Fruit fly (Drosophila melanogaster) whole organism, embryonic: ENCODE data around the gene CG44329.

Experiments
- Antp ChIP-seq: fragments of 200-800 bp; sonication (Bioruptor generic); optimal IDR thresholded peaks from 3 replicates; lab custom pipeline; 2016; ENCODE audit warnings: missing biosample characterization, missing genetic modification characterization
- B-H2 ChIP-seq: fragments of 200-800 bp; sonication (Bioruptor generic); optimal IDR thresholded peaks from 2 replicates; lab custom pipeline; 2018; ENCODE audit warnings: missing biosample characterization, mild to moderate bottlenecking, missing genetic modification characterization
- Blimp-1 ChIP-seq: fragments of 200-800 bp; sonication (Bioruptor generic); optimal IDR thresholded peaks from 3 replicates; lab custom pipeline; 2018; ENCODE audit warnings: missing biosample characterization, missing genetic modification characterization, mild to moderate bottlenecking, moderate library complexity, missing genetic modification reagents
- CG11723 ChIP-seq: fragments of 200-800 bp; sonication (Bioruptor generic); optimal IDR thresholded peaks from 2 replicates; lab custom pipeline; 2017; ENCODE audit warnings: missing biosample characterization, mild to moderate bottlenecking, missing genetic modification characterization
- CG1233 ChIP-seq: fragments of 200-800 bp; sonication (Bioruptor generic); optimal IDR thresholded peaks from 4 replicates; lab custom pipeline; 2018; ENCODE audit warnings: missing biosample characterization, mild to moderate bottlenecking, missing genetic modification characterization
- CG14014 ChIP-seq: fragments of 200-800 bp; sonication (Bioruptor generic); IDR thresholded peaks from 2 replicates; pipeline ENCODE4 v1.3.6; 2022; ENCODE audit warnings: missing biosample characterization, missing genetic modification characterization
- CG14710 ChIP-seq: fragments of 200-800 bp; sonication (Bioruptor generic); optimal IDR thresholded peaks from 3 replicates; lab custom pipeline; 2019; ENCODE audit warnings: missing biosample characterization, mild to moderate bottlenecking, missing genetic modification characterization, moderate library complexity
- CG14965 ChIP-seq: fragments of 200-800 bp; sonication (Bioruptor generic); optimal IDR thresholded peaks from 2 replicates; lab custom pipeline; 2016; ENCODE audit warnings: missing biosample characterization, missing genetic modification characterization, borderline replicate concordance
- CG1529 ChIP-seq: fragments of 200-800 bp; sonication (Bioruptor generic); optimal IDR thresholded peaks from 3 replicates; lab custom pipeline; 2018; ENCODE audit warnings: missing biosample characterization, missing genetic modification characterization
- CG15479 ChIP-seq: fragments of 200-800 bp; sonication (Bioruptor generic); optimal IDR thresholded peaks from 3 replicates; lab custom pipeline; 2019; ENCODE audit warnings: missing biosample characterization, mild to moderate bottlenecking, missing genetic modification characterization, moderate library complexity
- CG15601 ChIP-seq: fragments of 200-800 bp; sonication (Bioruptor generic); optimal IDR thresholded peaks from 3 replicates; lab custom pipeline; 2019; ENCODE audit warnings: missing biosample characterization, mild to moderate bottlenecking, missing genetic modification characterization, moderate library complexity
- CG18764 ChIP-seq: fragments of 200-800 bp; sonication (Bioruptor generic); optimal IDR thresholded peaks from 3 replicates; lab custom pipeline; 2016; ENCODE audit warnings: missing biosample characterization, missing genetic modification characterization
- CG31224 ChIP-seq: fragments of 200-800 bp; sonication (Bioruptor generic); IDR thresholded peaks from 2 replicates; pipeline ENCODE4 v1.3.6; 2022; ENCODE audit warnings: missing biosample characterization, missing genetic modification characterization
- CG3847 ChIP-seq: fragments of 200-800 bp; sonication (Bioruptor generic); IDR thresholded peaks from 2 replicates; pipeline ENCODE4 v1.3.6; 2022; ENCODE audit warnings: missing biosample characterization, missing genetic modification characterization
- CG4328 ChIP-seq: fragments of 200-800 bp; sonication (Bioruptor generic); optimal IDR thresholded peaks from 3 replicates; lab custom pipeline; 2017; ENCODE audit warnings: missing biosample characterization, missing genetic modification reagents, missing genetic modification characterization
- CG9609 ChIP-seq: fragments of 200-800 bp; sonication (Bioruptor generic); optimal IDR thresholded peaks from 3 replicates; lab custom pipeline; 2016; ENCODE audit warnings: missing biosample characterization, missing genetic modification characterization
- D19A ChIP-seq: fragments of 200-800 bp; optimal IDR thresholded peaks from 3 replicates; lab custom pipeline; 2019; ENCODE audit warnings: missing biosample characterization, mild to moderate bottlenecking, missing genetic modification characterization, moderate library complexity
- D19B ChIP-seq: fragments of 200-800 bp; sonication (Bioruptor generic); optimal IDR thresholded peaks from 2 replicates; lab custom pipeline; 2017; ENCODE audit warnings: missing biosample characterization, mild to moderate bottlenecking, missing genetic modification characterization
- Deaf1 ChIP-seq: fragments of 200-800 bp; optimal IDR thresholded peaks from 3 replicates; lab custom pipeline; 2019; ENCODE audit warnings: missing biosample characterization, mild to moderate bottlenecking, missing genetic modification characterization, moderate library complexity
- Hmx ChIP-seq: fragments of 200-800 bp; sonication (Bioruptor generic); optimal IDR thresholded peaks from 2 replicates; lab custom pipeline; 2016; ENCODE audit warnings: missing biosample characterization, missing genetic modification characterization
- Lpt ChIP-seq: fragments of >200 bp; optimal IDR thresholded peaks from 2 replicates; lab custom pipeline; 2018; ENCODE audit warnings: missing biosample characterization, missing genetic modification characterization
- Med ChIP-seq: fragments of 200-800 bp; sonication (Bioruptor generic); peaks from one replicate; lab custom pipeline; 2016; ENCODE audit warnings: missing biosample characterization, missing genetic modification characterization, mild to moderate bottlenecking, inconsistent platforms, moderate library complexity
- Oaz ChIP-seq: fragments of 200-800 bp; sonication (Bioruptor generic); IDR thresholded peaks from 2 replicates; pipeline ENCODE4 v1.3.6; 2022; ENCODE audit warnings: missing biosample characterization, missing genetic modification characterization
- Ptx1 ChIP-seq: fragments of 200-800 bp; sonication (Bioruptor generic); IDR thresholded peaks from 2 replicates; pipeline ENCODE4 v1.3.6; 2022; ENCODE audit warnings: missing biosample characterization, missing genetic modification characterization
- Vsx1 ChIP-seq: fragments of 200-800 bp; sonication (Bioruptor generic); optimal IDR thresholded peaks from 2 replicates; lab custom pipeline; 2017; ENCODE audit warnings: missing biosample characterization, mild to moderate bottlenecking, missing genetic modification characterization, missing genetic modification reagents
- Xrp1 ChIP-seq: fragments of 200-800 bp; sonication (Bioruptor generic); IDR thresholded peaks from 2 replicates; pipeline ENCODE4 v1.3.6; 2022; ENCODE audit warnings: missing biosample characterization, missing genetic modification characterization
- bcd ChIP-seq: fragments of 200-800 bp; sonication (Bioruptor generic); optimal IDR thresholded peaks from 2 replicates; lab custom pipeline; 2017; ENCODE audit warnings: missing biosample characterization, mild to moderate bottlenecking, missing genetic modification characterization
- dan ChIP-seq: fragments of 200-800 bp; sonication (Bioruptor generic); IDR thresholded peaks from 2 replicates; pipeline ENCODE4 v1.3.6; 2022; ENCODE audit warnings: missing biosample characterization, missing genetic modification characterization
- dysf ChIP-seq: fragments of 200-800 bp; sonication (Bioruptor generic); IDR thresholded peaks from 3 replicates; pipeline ENCODE4 v1.3.6; 2022; ENCODE audit warnings: missing biosample characterization, missing genetic modification characterization
- eve ChIP-seq, 2 experiments: fragments of >200 bp; optimal IDR thresholded peaks; 2 replicates each; lab custom pipeline; 2017; ENCODE audit warnings: missing biosample characterization in 2 of 2, missing genetic modification characterization in 2 of 2
- gfzf ChIP-seq: fragments of 200-800 bp; sonication (Bioruptor generic); optimal IDR thresholded peaks from 2 replicates; lab custom pipeline; 2016; ENCODE audit warnings: missing biosample characterization, mild to moderate bottlenecking, missing genetic modification characterization, moderate library complexity
- grn ChIP-seq: fragments of 200-800 bp; sonication (Bioruptor generic); optimal IDR thresholded peaks from 3 replicates; lab custom pipeline; 2017; ENCODE audit warnings: missing biosample characterization, missing genetic modification characterization
- gt ChIP-seq: fragments of 200-800 bp; sonication (Bioruptor generic); IDR thresholded peaks from 2 replicates; pipeline ENCODE4 v1.3.6; 2022; ENCODE audit warnings: missing biosample characterization, missing genetic modification characterization
- kay ChIP-seq: fragments of 200-800 bp; sonication (Bioruptor generic); optimal IDR thresholded peaks from 2 replicates; lab custom pipeline; 2016; ENCODE audit warnings: missing biosample characterization, missing genetic modification characterization
- maf-S ChIP-seq: fragments of 200-800 bp; sonication (Bioruptor generic); optimal IDR thresholded peaks from 2 replicates; lab custom pipeline; 2016; ENCODE audit warnings: missing biosample characterization, missing genetic modification characterization
- peb ChIP-seq: fragments of 200-800 bp; sonication (Bioruptor generic); IDR thresholded peaks from 2 replicates; pipeline ENCODE4 v1.3.6; 2022; ENCODE audit warnings: missing biosample characterization, missing genetic modification characterization
- pho ChIP-seq: fragments of 200-800 bp; sonication (Bioruptor generic); optimal IDR thresholded peaks from 2 replicates; lab custom pipeline; 2016; ENCODE audit warnings: missing biosample characterization, missing genetic modification characterization
- row ChIP-seq: fragments of 200-800 bp; sonication (Bioruptor generic); IDR thresholded peaks from 3 replicates; pipeline ENCODE4 v1.3.6; 2022; ENCODE audit warnings: missing biosample characterization, missing genetic modification characterization
- sens-2 ChIP-seq: fragments of 200-800 bp; sonication (Bioruptor generic); IDR thresholded peaks from 2 replicates; pipeline ENCODE4 v1.3.6; 2022; ENCODE audit warnings: missing biosample characterization, missing genetic modification characterization
- slbo ChIP-seq: fragments of 200-800 bp; sonication (Bioruptor generic); IDR thresholded peaks from 2 replicates; pipeline ENCODE4 v1.3.6; 2022; ENCODE audit warnings: missing biosample characterization, missing genetic modification characterization
- slou ChIP-seq: fragments of 200-800 bp; sonication (Bioruptor generic); optimal IDR thresholded peaks from 3 replicates; lab custom pipeline; 2016; ENCODE audit warnings: missing biosample characterization, missing genetic modification characterization
- slp2 ChIP-seq: fragments of 200-800 bp; sonication (Bioruptor generic); optimal IDR thresholded peaks from 2 replicates; lab custom pipeline; 2016; ENCODE audit warnings: missing biosample characterization, missing genetic modification characterization
- sqz ChIP-seq: fragments of 200-800 bp; sonication (Bioruptor generic); optimal IDR thresholded peaks from 3 replicates; lab custom pipeline; 2018; ENCODE audit warnings: missing biosample characterization, mild to moderate bottlenecking, missing genetic modification characterization
- tap ChIP-seq: fragments of 200-800 bp; optimal IDR thresholded peaks from 3 replicates; lab custom pipeline; 2019; ENCODE audit warnings: missing biosample characterization, mild to moderate bottlenecking, missing genetic modification characterization, moderate library complexity
- usp ChIP-seq: fragments of >200 bp; optimal IDR thresholded peaks from 2 replicates; lab custom pipeline; 2017; ENCODE audit warnings: missing biosample characterization, missing genetic modification characterization
- vvl ChIP-seq: fragments of 200-800 bp; sonication (Bioruptor generic); IDR thresholded peaks from 2 replicates; pipeline ENCODE4 v1.3.6; 2022; ENCODE audit warnings: missing biosample characterization, missing genetic modification characterization
- wek ChIP-seq: fragments of 200-800 bp; sonication (Bioruptor generic); optimal IDR thresholded peaks from 3 replicates; lab custom pipeline; 2018; ENCODE audit warnings: missing biosample characterization, mild to moderate bottlenecking, missing genetic modification characterization, moderate library complexity

Gene CG44329

dm6 chrX:5768602-5769251 lies 44.0 kb downstream of the CG44329 start (continued):
- no peak for TF ChIP-seq Oaz (GFP tag; lab: Robert Waterston, UW)
- no peak for TF ChIP-seq CG1233 (GFP tag; lab: Kevin White, UChicago)
- no peak for TF ChIP-seq CG31224 (GFP tag; lab: Robert Waterston, UW)
- no peak for TF ChIP-seq kay (GFP tag; lab: Kevin White, UChicago)
- TF ChIP-seq sqz (GFP tag; lab: Kevin White, UChicago): peak; percentile 39
- no peak for TF ChIP-seq wek (GFP tag; lab: Kevin White, UChicago)
- TF ChIP-seq CG1529: no peak
- TF ChIP-seq Ptx1 (GFP tag; lab: Robert Waterston, UW): no peak
- TF ChIP-seq CG9609 (GFP tag; lab: Kevin White, UChicago): no peak
- TF ChIP-seq eve (GFP tag; optimal IDR thresholded peaks at IDR 0.05; lab: Kevin White, UChicago): peak in 1 of 2 experiments; percentile 21
- peak; percentile 20 for TF ChIP-seq CG15601 (tag; lab: Kevin White, UChicago)
- TF ChIP-seq slbo (GFP tag; lab: Robert Waterston, UW): no peak
- no peak for TF ChIP-seq dysf (GFP tag; lab: Robert Waterston, UW)
- TF ChIP-seq bcd (GFP tag; lab: Kevin White, UChicago): no peak
- no peak for TF ChIP-seq vvl (GFP tag; lab: Robert Waterston, UW)
- TF ChIP-seq usp (GFP tag; lab: Kevin White, UChicago): no peak
- peak; percentile 41; the same call in 1 of the 2 replicates for TF ChIP-seq Xrp1 (GFP tag; lab: Robert Waterston, UW)
- no peak for TF ChIP-seq CG15479
- no peak for TF ChIP-seq CG14014 (GFP tag; lab: Robert Waterston, UW)
- TF ChIP-seq row: no peak

- TF ChIP-seq grn (peak; percentile 94), Lpt (GFP tag; lab: Kevin White, UChicago) (no peak), CG14965 (GFP tag; lab: Kevin White, UChicago) (no peak), Hmx (GFP tag; lab: Kevin White, UChicago) (no peak), CG14710 (tag; lab: Kevin White, UChicago) (no peak), Med (peak; percentile 46)
Observed at dm6 chrX:5766732-5767131, 46.0 kb downstream of the CG44329 start.

DNA sequence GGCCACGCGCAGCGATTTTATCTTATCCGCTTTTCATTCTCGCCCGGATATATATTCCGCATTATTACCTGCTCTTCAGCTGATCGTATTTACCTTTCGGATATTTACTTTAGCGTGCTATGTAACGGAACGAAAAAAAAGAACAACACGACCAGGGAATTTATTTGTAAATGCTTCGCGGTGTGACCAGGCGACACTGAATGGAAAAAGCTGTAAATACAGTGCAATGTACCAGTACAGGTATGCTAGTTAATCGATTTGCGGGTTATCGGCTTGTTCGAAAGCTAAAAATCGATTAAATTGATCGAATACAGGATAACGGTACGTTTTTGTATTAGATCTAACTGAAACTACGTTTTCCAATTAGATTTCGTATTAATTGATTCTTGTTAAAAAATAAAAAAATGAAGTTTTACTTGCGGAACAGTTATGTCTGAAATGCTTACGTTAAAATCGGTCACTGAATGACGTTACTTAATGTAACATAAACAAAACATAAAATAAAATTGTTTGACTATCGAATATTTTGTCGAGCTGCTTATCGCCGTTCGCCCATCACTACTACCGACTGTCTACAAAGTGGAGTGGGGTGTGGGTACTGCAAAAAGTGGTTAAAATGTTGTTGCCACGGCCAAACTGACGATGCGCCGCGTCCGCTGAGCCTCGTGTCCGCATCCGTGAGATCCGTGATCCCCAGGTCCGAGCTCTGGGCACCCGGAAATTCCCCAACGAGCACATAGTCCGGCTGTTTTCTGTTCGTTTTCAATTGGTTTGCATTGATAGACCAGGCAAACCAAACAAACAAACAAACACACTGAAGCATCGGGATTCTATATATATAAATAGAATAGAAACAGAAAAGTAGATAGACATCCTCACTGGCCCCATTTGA lies 48.5 kb downstream of the CG44329 start, which contains the start of the genes MAPk-Ak2 and CG42699:
MAPk-Ak2 (minus strand) TSS at position 203 of the 892 bp plus-strand sequence.
CG42699 (plus strand) TSS at position 553 of the 892 bp plus-strand sequence.
- TF ChIP-seq D19A: peak; percentile 51
- peak; percentile 87 for TF ChIP-seq B-H2 (GFP tag; lab: Kevin White, UChicago)
- TF ChIP-seq slou (GFP tag; lab: Kevin White, UChicago): peak; percentile 50
- no peak for TF ChIP-seq gt (GFP tag; lab: Robert Waterston, UW)
- TF ChIP-seq Deaf1 (tag; lab: Kevin White, UChicago): peak; percentile 21
- TF ChIP-seq dan: no peak
- TF ChIP-seq Blimp-1 (GFP tag; lab: Kevin White, UChicago): peak; percentile 72
- TF ChIP-seq tap (tag; lab: Kevin White, UChicago): peak; percentile 54
- peak; percentile 84 for TF ChIP-seq gfzf (GFP tag; lab: Kevin White, UChicago)
- peak; percentile 58 for TF ChIP-seq CG9609 (GFP tag; lab: Kevin White, UChicago)
- TF ChIP-seq slp2 (GFP tag; lab: Kevin White, UChicago): peak; percentile 56
- TF ChIP-seq CG11723 (GFP tag; lab: Kevin White, UChicago): peak; percentile 71
- TF ChIP-seq CG3847 (GFP tag; lab: Robert Waterston, UW): peak; percentile 59; the same call in 1 of the 2 replicates
- peak; percentile 36 for TF ChIP-seq D19B (GFP tag; lab: Kevin White, UChicago)
- peak; percentile 79 for TF ChIP-seq maf-S (GFP tag; lab: Kevin White, UChicago)
- peak; percentile 81 for TF ChIP-seq pho (GFP tag; lab: Kevin White, UChicago)
- TF ChIP-seq Vsx1 (GFP tag; lab: Kevin White, UChicago): peak; percentile 78
- peak; percentile 89 for TF ChIP-seq CG4328
- TF ChIP-seq Antp (GFP tag; lab: Kevin White, UChicago): peak; percentile 53
- 0 out of 2 replicates have a peak, but pooled peaks have one; percentile 37 for TF ChIP-seq sens-2
- TF ChIP-seq peb (GFP tag; lab: Robert Waterston, UW): no peak
- TF ChIP-seq CG18764 (GFP tag; lab: Kevin White, UChicago): peak; percentile 80
